ENCODE assay signal across 1 fruit fly cellular context in genomic region chr3L:8028493-8029193, dm6.
TF ChIP-seq lines count a peak whose summit lies in the region.

No protein-coding gene starts in this region.

TF ChIP-seq in whole organism, embryonic, 481 proteins besides CTCF, POLR2A, EP300 and RAD21 (continued from another document and continues in another):
- no peak for TF ChIP-seq Mad (GFP tag; optimal IDR thresholded peaks at IDR 0.05; lab: Kevin White, UChicago)
- 0 out of 4 replicates have a peak, but pooled peaks have one; percentile 15 for TF ChIP-seq Dll (GFP tag; IDR thresholded peaks at IDR 0.05; lab: Robert Waterston, UW; ENCODE audit: partially characterized antibody)
- TF ChIP-seq sens (GFP tag; lab: Kevin White, UChicago), result peak; percentile 25
- TF ChIP-seq CG34224 (GFP tag; IDR thresholded peaks at IDR 0.05; lab: Robert Waterston, UW; ENCODE audit: partially characterized antibody), result peak; percentile 49; the same call in 2 of the 3 replicates
- TF ChIP-seq CG18599 (GFP tag; optimal IDR thresholded peaks at IDR 0.05; lab: Kevin White, UChicago), result no peak
- TF ChIP-seq ranshi (GFP tag; IDR thresholded peaks at IDR 0.05; lab: Robert Waterston, UW), result no peak
- no peak for TF ChIP-seq CkIIα-i1 (GFP tag; IDR thresholded peaks at IDR 0.05; lab: Robert Waterston, UW)
- TF ChIP-seq CG10654 (GFP tag; optimal IDR thresholded peaks at IDR 0.05; lab: Kevin White, UChicago), result no peak
- no peak for TF ChIP-seq Hr39 (optimal IDR thresholded peaks at IDR 0.05; lab: Kevin White, UChicago)
- no peak for TF ChIP-seq rib (GFP tag; IDR thresholded peaks at IDR 0.05; lab: Robert Waterston, UW)
- no peak for TF ChIP-seq HLHmδ (GFP tag; optimal IDR thresholded peaks at IDR 0.05; lab: Kevin White, UChicago)
- TF ChIP-seq CG10565 (GFP tag; optimal IDR thresholded peaks at IDR 0.05; lab: Kevin White, UChicago), result no peak
- TF ChIP-seq sqz (GFP tag; optimal IDR thresholded peaks at IDR 0.05; lab: Kevin White, UChicago), result no peak
- no peak for TF ChIP-seq ac (GFP tag; optimal IDR thresholded peaks at IDR 0.05; lab: Kevin White, UChicago)
- no peak for TF ChIP-seq CG10462 (GFP tag; optimal IDR thresholded peaks at IDR 0.05; lab: Kevin White, UChicago)
- TF ChIP-seq tna (GFP tag; IDR thresholded peaks at IDR 0.05; lab: Robert Waterston, UW; ENCODE audit: partially characterized antibody), result peak; percentile 76
- TF ChIP-seq shn (GFP tag; optimal IDR thresholded peaks at IDR 0.05; lab: Kevin White, UChicago), result no peak
- no peak for TF ChIP-seq Optix (GFP tag; IDR thresholded peaks at IDR 0.05; lab: Robert Waterston, UW)
- no peak for TF ChIP-seq CG11247 (GFP tag; IDR thresholded peaks at IDR 0.05; lab: Robert Waterston, UW)
- TF ChIP-seq NfI (GFP tag; optimal IDR thresholded peaks at IDR 0.05; lab: Kevin White, UChicago), result no peak
- TF ChIP-seq luna (GFP tag; optimal IDR thresholded peaks at IDR 0.05; lab: Kevin White, UChicago), result no peak
- TF ChIP-seq ci (GFP tag; IDR thresholded peaks at IDR 0.05; lab: Robert Waterston, UW), result peak; percentile 55; the same call in 1 of the 3 replicates
- TF ChIP-seq CG3407 (GFP tag; optimal IDR thresholded peaks at IDR 0.05; lab: Kevin White, UChicago), result no peak
- no peak for TF ChIP-seq Hr3 (GFP tag; optimal IDR thresholded peaks at IDR 0.05; lab: Kevin White, UChicago)
- TF ChIP-seq Lim3 (GFP tag; IDR thresholded peaks at IDR 0.05; lab: Robert Waterston, UW), result no peak
- TF ChIP-seq CG6813 (GFP tag; optimal IDR thresholded peaks at IDR 0.05; lab: Kevin White, UChicago), result no peak
- no peak for TF ChIP-seq sob (GFP tag; IDR thresholded peaks at IDR 0.05; lab: Robert Waterston, UW)
- 0 out of 2 replicates have a peak, but pooled peaks have one; percentile 4 for TF ChIP-seq sens-2 (GFP tag; IDR thresholded peaks at IDR 0.05; lab: Robert Waterston, UW)
- no peak for TF ChIP-seq CG17359 (tag; optimal IDR thresholded peaks at IDR 0.05; lab: Kevin White, UChicago)
- peak; percentile 61; the same call in 2 of the 3 replicates for TF ChIP-seq CG7963 (GFP tag; IDR thresholded peaks at IDR 0.05; lab: Robert Waterston, UW; ENCODE audit: partially characterized antibody)
- TF ChIP-seq twi (tag; optimal IDR thresholded peaks at IDR 0.05; lab: Kevin White, UChicago), result no peak
- TF ChIP-seq CG11093 (GFP tag; IDR thresholded peaks at IDR 0.05; lab: Robert Waterston, UW), result no peak
- no peak for TF ChIP-seq Dfd (GFP tag; optimal IDR thresholded peaks at IDR 0.05; lab: Kevin White, UChicago)
- peak; percentile 44; the same call in 1 of the 2 replicates for TF ChIP-seq CG32532 (GFP tag; IDR thresholded peaks at IDR 0.05; lab: Robert Waterston, UW)
- no peak for TF ChIP-seq CG11560 (tag; IDR thresholded peaks at IDR 0.05; lab: Robert Waterston, UW)
- TF ChIP-seq dpn (GFP tag; optimal IDR thresholded peaks at IDR 0.05; lab: Kevin White, UChicago), result no peak
- peak; percentile 58; the same call in 1 of the 3 replicates for TF ChIP-seq vnd (GFP tag; IDR thresholded peaks at IDR 0.05; lab: Robert Waterston, UW; ENCODE audit: partially characterized antibody)
- TF ChIP-seq Dp (GFP tag; optimal IDR thresholded peaks at IDR 0.05; lab: Kevin White, UChicago), result no peak
- TF ChIP-seq pum (GFP tag; optimal IDR thresholded peaks at IDR 0.05; lab: Kevin White, UChicago), result no peak
- no peak for TF ChIP-seq CG9932 (GFP tag; IDR thresholded peaks at IDR 0.05; lab: Robert Waterston, UW)
- no peak for TF ChIP-seq sc (optimal IDR thresholded peaks at IDR 0.05; lab: Kevin White, UChicago)
- TF ChIP-seq sc (GFP tag; optimal IDR thresholded peaks at IDR 0.05; lab: Kevin White, UChicago), result no peak
- peak; percentile 62; the same call in 2 of the 3 replicates for TF ChIP-seq zen2 (GFP tag; IDR thresholded peaks at IDR 0.05; lab: Robert Waterston, UW; ENCODE audit: partially characterized antibody)
- TF ChIP-seq Gug (GFP tag; IDR thresholded peaks at IDR 0.05; lab: Robert Waterston, UW), result no peak
- TF ChIP-seq fru (optimal IDR thresholded peaks at IDR 0.05; lab: Kevin White, UChicago), result no peak
- peak; percentile 95 for TF ChIP-seq Vsx1 (GFP tag; optimal IDR thresholded peaks at IDR 0.05; lab: Kevin White, UChicago)
- no peak for TF ChIP-seq CG5953 (GFP tag; IDR thresholded peaks at IDR 0.05; lab: Robert Waterston, UW)
- peak; percentile 70; the same call in 2 of the 3 replicates for TF ChIP-seq mld (GFP tag; IDR thresholded peaks at IDR 0.05; lab: Robert Waterston, UW; ENCODE audit: partially characterized antibody)
- no peak for TF ChIP-seq hkb (optimal IDR thresholded peaks at IDR 0.05; lab: Kevin White, UChicago)
- 0 out of 2 replicates have a peak, but pooled peaks have one; percentile 33 for TF ChIP-seq hkb (GFP tag; IDR thresholded peaks at IDR 0.05; lab: Robert Waterston, UW)
- TF ChIP-seq Ets97D (GFP tag; optimal IDR thresholded peaks at IDR 0.05; lab: Kevin White, UChicago), result no peak
- peak; percentile 85 for TF ChIP-seq z (GFP tag; IDR thresholded peaks at IDR 0.05; lab: Robert Waterston, UW)
- TF ChIP-seq h (optimal IDR thresholded peaks at IDR 0.05; lab: Kevin White, UChicago), result no peak
- TF ChIP-seq CG42726 (GFP tag; IDR thresholded peaks at IDR 0.05; lab: Robert Waterston, UW; ENCODE audit: partially characterized antibody), result peak; percentile 53; the same call in 1 of the 2 replicates
- no peak for TF ChIP-seq Meics (GFP tag; optimal IDR thresholded peaks at IDR 0.05; lab: Kevin White, UChicago)
- no peak for TF ChIP-seq sna (GFP tag; IDR thresholded peaks at IDR 0.05; lab: Robert Waterston, UW; ENCODE audit: partially characterized antibody)
- TF ChIP-seq odd (GFP tag; optimal IDR thresholded peaks at IDR 0.05; lab: Kevin White, UChicago), result no peak
- no peak for TF ChIP-seq Stat92E (GFP tag; optimal IDR thresholded peaks at IDR 0.05; lab: Kevin White, UChicago)
- TF ChIP-seq CG4820 (GFP tag; optimal IDR thresholded peaks at IDR 0.05; lab: Kevin White, UChicago), result no peak
- no peak for TF ChIP-seq jumu (GFP tag; optimal IDR thresholded peaks at IDR 0.05; lab: Kevin White, UChicago)
- TF ChIP-seq CG18619 (GFP tag; optimal IDR thresholded peaks at IDR 0.05; lab: Kevin White, UChicago), result no peak
- TF ChIP-seq crc (GFP tag; optimal IDR thresholded peaks at IDR 0.05; lab: Kevin White, UChicago), result no peak
- TF ChIP-seq Hsf (GFP tag; optimal IDR thresholded peaks at IDR 0.05; lab: Kevin White, UChicago), result no peak
- no peak for TF ChIP-seq Oli (tag; optimal IDR thresholded peaks at IDR 0.05; lab: Kevin White, UChicago)
- TF ChIP-seq zf30C (GFP tag; optimal IDR thresholded peaks at IDR 0.05; lab: Kevin White, UChicago), result no peak
- no peak for TF ChIP-seq NFAT (GFP tag; IDR thresholded peaks at IDR 0.05; lab: Robert Waterston, UW)
- TF ChIP-seq CG14441 (GFP tag; IDR thresholded peaks at IDR 0.05; lab: Robert Waterston, UW), result peak; percentile 10; the same call in 1 of the 2 replicates
- TF ChIP-seq sr (GFP tag; IDR thresholded peaks at IDR 0.05; lab: Robert Waterston, UW), result no peak
- TF ChIP-seq CG30020 (tag; optimal IDR thresholded peaks at IDR 0.05; lab: Kevin White, UChicago), result no peak
- TF ChIP-seq pan (optimal IDR thresholded peaks at IDR 0.05; lab: Kevin White, UChicago), result no peak
- peak in 1 of 2 experiments; percentile 27 for TF ChIP-seq pan (GFP tag; optimal IDR thresholded peaks at IDR 0.05 in 1 of 2, IDR thresholded peaks at IDR 0.05 in 1 of 2)
- no peak for TF ChIP-seq crol (GFP tag; IDR thresholded peaks at IDR 0.05; lab: Robert Waterston, UW)
- no peak for TF ChIP-seq CG13624 (GFP tag; optimal IDR thresholded peaks at IDR 0.05; lab: Kevin White, UChicago)
- peak; percentile 46 for TF ChIP-seq mirr (GFP tag; optimal IDR thresholded peaks at IDR 0.05; lab: Kevin White, UChicago)
- TF ChIP-seq Ada2b (GFP tag; IDR thresholded peaks at IDR 0.05; lab: Robert Waterston, UW), result no peak
- TF ChIP-seq abd-A (tag; optimal IDR thresholded peaks at IDR 0.05; lab: Kevin White, UChicago), result peak; percentile 38
- no peak for TF ChIP-seq CG6689 (GFP tag; IDR thresholded peaks at IDR 0.05; lab: Robert Waterston, UW)
- no peak for TF ChIP-seq her (GFP tag; optimal IDR thresholded peaks at IDR 0.05; lab: Kevin White, UChicago)
- no peak for TF ChIP-seq CG15601 (tag; optimal IDR thresholded peaks at IDR 0.05; lab: Kevin White, UChicago)
- TF ChIP-seq exex (tag; optimal IDR thresholded peaks at IDR 0.05; lab: Kevin White, UChicago), result peak; percentile 75
- no peak for TF ChIP-seq prd (optimal IDR thresholded peaks at IDR 0.05; lab: Kevin White, UChicago)
- TF ChIP-seq prd (GFP tag; IDR thresholded peaks at IDR 0.05; lab: Robert Waterston, UW), result no peak
- no peak for TF ChIP-seq lmd (GFP tag; IDR thresholded peaks at IDR 0.05; lab: Robert Waterston, UW)
- TF ChIP-seq CG2875 (GFP tag; optimal IDR thresholded peaks at IDR 0.05; lab: Kevin White, UChicago), result no peak
- TF ChIP-seq Asciz (GFP tag; optimal IDR thresholded peaks at IDR 0.05; lab: Kevin White, UChicago), result no peak
- no peak for TF ChIP-seq grn (GFP tag; optimal IDR thresholded peaks at IDR 0.05; lab: Kevin White, UChicago)
- no peak for TF ChIP-seq Dip2 (GFP tag; IDR thresholded peaks at IDR 0.05; lab: Robert Waterston, UW)
- no peak for TF ChIP-seq row (GFP tag; IDR thresholded peaks at IDR 0.05; lab: Robert Waterston, UW)
- TF ChIP-seq klu (GFP tag; IDR thresholded peaks at IDR 0.05; lab: Robert Waterston, UW), result no peak
- TF ChIP-seq Pdp1 (GFP tag; optimal IDR thresholded peaks at IDR 0.05; lab: Kevin White, UChicago), result peak in 1 of 2 experiments; percentile 74
- no peak for TF ChIP-seq CG4424 (GFP tag; optimal IDR thresholded peaks at IDR 0.05; lab: Kevin White, UChicago)
- TF ChIP-seq CG13775 (GFP tag; optimal IDR thresholded peaks at IDR 0.05; lab: Kevin White, UChicago), result no peak
- TF ChIP-seq ase (GFP tag; IDR thresholded peaks at IDR 0.05; lab: Robert Waterston, UW), result no peak
- peak; percentile 73 for TF ChIP-seq CG6791 (GFP tag; IDR thresholded peaks at IDR 0.05; lab: Robert Waterston, UW; ENCODE audit: partially characterized antibody)
- TF ChIP-seq Lhr (GFP tag; optimal IDR thresholded peaks at IDR 0.05; lab: Kevin White, UChicago), result no peak
- peak; percentile 28; the same call in 1 of the 2 replicates for TF ChIP-seq amos (GFP tag; IDR thresholded peaks at IDR 0.05; lab: Robert Waterston, UW; ENCODE audit: partially characterized antibody)
- no peak for TF ChIP-seq CG4404 (GFP tag; IDR thresholded peaks at IDR 0.05; lab: Robert Waterston, UW)
- 0 out of 3 replicates have a peak, but pooled peaks have one; percentile 38 for TF ChIP-seq hb (GFP tag; IDR thresholded peaks at IDR 0.05; lab: Robert Waterston, UW; ENCODE audit: partially characterized antibody)
- no peak for TF ChIP-seq zfh2 (GFP tag; optimal IDR thresholded peaks at IDR 0.05; lab: Kevin White, UChicago)
- TF ChIP-seq Nf-YC (tag; optimal IDR thresholded peaks at IDR 0.05; lab: Kevin White, UChicago), result no peak
- TF ChIP-seq CG2889 (GFP tag; IDR thresholded peaks at IDR 0.05; lab: Robert Waterston, UW), result no peak
- no peak for TF ChIP-seq aop (GFP tag; IDR thresholded peaks at IDR 0.05; lab: Robert Waterston, UW)
- TF ChIP-seq knrl (GFP tag; IDR thresholded peaks at IDR 0.05; lab: Robert Waterston, UW; ENCODE audit: partially characterized antibody), result peak; percentile 40; the same call in 2 of the 3 replicates
- peak; percentile 42 for TF ChIP-seq CG31365 (tag; optimal IDR thresholded peaks at IDR 0.05; lab: Kevin White, UChicago)
- TF ChIP-seq Spps (tag; optimal IDR thresholded peaks at IDR 0.05; lab: Kevin White, UChicago), result no peak
- TF ChIP-seq CG31388 (GFP tag; optimal IDR thresholded peaks at IDR 0.05; lab: Kevin White, UChicago), result no peak
- peak; percentile 60; the same call in 1 of the 2 replicates for TF ChIP-seq nerfin-2 (GFP tag; IDR thresholded peaks at IDR 0.05; lab: Robert Waterston, UW; ENCODE audit: partially characterized antibody)
- TF ChIP-seq Bteb2 (GFP tag; optimal IDR thresholded peaks at IDR 0.05; lab: Kevin White, UChicago), result no peak
- TF ChIP-seq CG12942 (GFP tag; optimal IDR thresholded peaks at IDR 0.05; lab: Kevin White, UChicago), result no peak
- TF ChIP-seq eve (GFP tag; optimal IDR thresholded peaks at IDR 0.05; lab: Kevin White, UChicago), result peak in 1 of 2 experiments; percentile 49
- TF ChIP-seq Abd-B (GFP tag; optimal IDR thresholded peaks at IDR 0.05; lab: Kevin White, UChicago), result no peak
- peak; percentile 36 for TF ChIP-seq Fer1 (GFP tag; optimal IDR thresholded peaks at IDR 0.05; lab: Kevin White, UChicago)
- no peak for TF ChIP-seq CG12104 (GFP tag; optimal IDR thresholded peaks at IDR 0.05; lab: Kevin White, UChicago)
- TF ChIP-seq vvl (GFP tag; IDR thresholded peaks at IDR 0.05; lab: Robert Waterston, UW), result peak; percentile 31; the same call in 1 of the 2 replicates
- TF ChIP-seq Mrtf (GFP tag; IDR thresholded peaks at IDR 0.05; lab: Robert Waterston, UW), result no peak
- TF ChIP-seq CG6254 (GFP tag; optimal IDR thresholded peaks at IDR 0.05; lab: Kevin White, UChicago), result no peak
- no peak for TF ChIP-seq Gsc (GFP tag; IDR thresholded peaks at IDR 0.05; lab: Robert Waterston, UW)
- TF ChIP-seq Blimp-1 (GFP tag; optimal IDR thresholded peaks at IDR 0.05; lab: Kevin White, UChicago), result no peak
- no peak for TF ChIP-seq da (GFP tag; optimal IDR thresholded peaks at IDR 0.05; lab: Kevin White, UChicago)
- TF ChIP-seq Med (GFP tag; lab: Kevin White, UChicago), result peak; percentile 55
- TF ChIP-seq CG13287 (GFP tag; IDR thresholded peaks at IDR 0.05; lab: Robert Waterston, UW; ENCODE audit: partially characterized antibody), result peak; percentile 56; the same call in 1 of the 2 replicates
- peak; percentile 54; the same call in 1 of the 2 replicates for TF ChIP-seq stc (GFP tag; IDR thresholded peaks at IDR 0.05; lab: Robert Waterston, UW)
- TF ChIP-seq CG5245 (GFP tag; optimal IDR thresholded peaks at IDR 0.05; lab: Kevin White, UChicago), result no peak
- no peak for TF ChIP-seq ewg (GFP tag; optimal IDR thresholded peaks at IDR 0.05; lab: Kevin White, UChicago)
- no peak for TF ChIP-seq ind (GFP tag; optimal IDR thresholded peaks at IDR 0.05; lab: Kevin White, UChicago)
- peak; percentile 82 for TF ChIP-seq ato (GFP tag; IDR thresholded peaks at IDR 0.05; lab: Robert Waterston, UW; ENCODE audit: partially characterized antibody)
- peak; percentile 9 for TF ChIP-seq sug (tag; optimal IDR thresholded peaks at IDR 0.05; lab: Kevin White, UChicago)
- TF ChIP-seq Scr (GFP tag; IDR thresholded peaks at IDR 0.05; lab: Robert Waterston, UW; ENCODE audit: partially characterized antibody), result peak; percentile 57; the same call in 1 of the 2 replicates
- TF ChIP-seq pros (GFP tag; optimal IDR thresholded peaks at IDR 0.05; lab: Kevin White, UChicago), result no peak
- TF ChIP-seq ham (GFP tag; IDR thresholded peaks at IDR 0.05; lab: Robert Waterston, UW), result no peak
- TF ChIP-seq tap (tag; optimal IDR thresholded peaks at IDR 0.05; lab: Kevin White, UChicago), result no peak
- peak; percentile 98 for TF ChIP-seq Bdp1 (GFP tag; optimal IDR thresholded peaks at IDR 0.05; lab: Kevin White, UChicago)
